Fruit fly (Drosophila melanogaster) whole organism, embryonic: ENCODE measurements around the gene CG43072.
A peak's percentile ranks its signal among the peaks of the same experiment; 100 is the strongest.

Source experiments
- CG10366 ChIP-seq: fragments of 200-800 bp; sonication (Bioruptor generic); IDR thresholded peaks from 2 replicates; pipeline ENCODE4 v1.3.6; 2022; ENCODE audit warnings: missing biosample characterization, missing genetic modification characterization
- CG11504 ChIP-seq: fragments of 200-800 bp; sonication (Bioruptor generic); optimal IDR thresholded peaks from 3 replicates; lab custom pipeline; 2019; ENCODE audit warnings: missing biosample characterization, mild to moderate bottlenecking, missing genetic modification characterization, moderate library complexity
- CG12659 ChIP-seq: fragments of 200-800 bp; sonication (Bioruptor generic); optimal IDR thresholded peaks from 3 replicates; lab custom pipeline; 2017; ENCODE audit warnings: mild to moderate bottlenecking, missing biosample characterization, missing genetic modification reagents, missing genetic modification characterization
- CG13296 ChIP-seq: fragments of 200-800 bp; sonication (Bioruptor generic); optimal IDR thresholded peaks from 3 replicates; lab custom pipeline; 2018; ENCODE audit warnings: missing biosample characterization, mild to moderate bottlenecking, missing genetic modification characterization
- CG13424 ChIP-seq: fragments of 200-800 bp; sonication (Bioruptor generic); optimal IDR thresholded peaks from 2 replicates; lab custom pipeline; 2019; ENCODE audit warnings: missing biosample characterization, mild to moderate bottlenecking, missing genetic modification characterization, moderate library complexity
- CG13894 ChIP-seq: fragments of 200-800 bp; sonication (Bioruptor generic); optimal IDR thresholded peaks from 3 replicates; lab custom pipeline; 2018; ENCODE audit warnings: missing biosample characterization, mild to moderate bottlenecking, missing genetic modification characterization, moderate library complexity
- CG14667 ChIP-seq: fragments of 200-800 bp; sonication (Bioruptor generic); IDR thresholded peaks from 2 replicates; pipeline ENCODE4 v1.3.6; 2022; ENCODE audit warnings: missing biosample characterization, missing genetic modification characterization
- CG14710 ChIP-seq: fragments of 200-800 bp; sonication (Bioruptor generic); optimal IDR thresholded peaks from 3 replicates; lab custom pipeline; 2019; ENCODE audit warnings: missing biosample characterization, mild to moderate bottlenecking, missing genetic modification characterization, moderate library complexity
- CG1792 ChIP-seq: fragments of 200-800 bp; sonication (Bioruptor generic); optimal IDR thresholded peaks from 2 replicates; lab custom pipeline; 2016; ENCODE audit warnings: missing biosample characterization, missing genetic modification characterization
- CG18262 ChIP-seq: fragments of 200-800 bp; optimal IDR thresholded peaks from 3 replicates; lab custom pipeline; 2019; ENCODE audit warnings: missing biosample characterization, mild to moderate bottlenecking, missing genetic modification characterization, moderate library complexity
- CG2120 ChIP-seq: fragments of 200-800 bp; sonication (Bioruptor generic); optimal IDR thresholded peaks from 3 replicates; lab custom pipeline; 2016; ENCODE audit warnings: missing biosample characterization, missing genetic modification characterization
- CG2889 ChIP-seq: fragments of 200-800 bp; sonication (Bioruptor generic); IDR thresholded peaks from 3 replicates; pipeline ENCODE4 v1.3.6; 2022; ENCODE audit warnings: missing biosample characterization, missing genetic modification characterization
- CG31441 ChIP-seq: fragments of 200-800 bp; sonication (Bioruptor generic); IDR thresholded peaks from 2 replicates; pipeline ENCODE4 v1.3.6; 2022; ENCODE audit warnings: missing biosample characterization, missing genetic modification characterization
- CG4424 ChIP-seq: fragments of 200-800 bp; sonication (Bioruptor generic); optimal IDR thresholded peaks from 3 replicates; lab custom pipeline; 2016; ENCODE audit warnings: missing biosample characterization, missing genetic modification characterization
- CG7372 ChIP-seq: fragments of 200-800 bp; sonication (Bioruptor generic); IDR thresholded peaks from 2 replicates; pipeline ENCODE4 v1.3.6; 2022; ENCODE audit warnings: missing biosample characterization, missing genetic modification characterization
- CG7556 ChIP-seq: fragments of 200-800 bp; sonication (Bioruptor generic); optimal IDR thresholded peaks from 2 replicates; lab custom pipeline; 2017; ENCODE audit warnings: missing biosample characterization, mild to moderate bottlenecking, missing genetic modification characterization
- CG8478 ChIP-seq: fragments of >200 bp; optimal IDR thresholded peaks from 2 replicates; lab custom pipeline; 2018
- CG9437 ChIP-seq: fragments of 200-800 bp; sonication (Bioruptor generic); optimal IDR thresholded peaks from 2 replicates; lab custom pipeline; 2018; ENCODE audit warnings: missing biosample characterization, mild to moderate bottlenecking, missing genetic modification characterization
- Dll ChIP-seq: fragments of 200-800 bp; sonication (Bioruptor generic); IDR thresholded peaks from 4 replicates; pipeline ENCODE4 v1.3.6; 2022; ENCODE audit warnings: missing biosample characterization, missing genetic modification characterization; ENCODE audit not compliant: partially characterized antibody
- E2f1 ChIP-seq: fragments of 200-800 bp; sonication (Bioruptor generic); IDR thresholded peaks from 2 replicates; pipeline ENCODE4 v1.3.6; 2022; ENCODE audit warnings: missing biosample characterization, missing genetic modification characterization
- Ets65A ChIP-seq: fragments of 200-800 bp; sonication (Bioruptor generic); peaks from one replicate; lab custom pipeline; 2016; ENCODE audit warnings: missing biosample characterization, missing genetic modification characterization
- Ets97D ChIP-seq: fragments of 200-800 bp; sonication (Bioruptor generic); optimal IDR thresholded peaks from 3 replicates; lab custom pipeline; 2016; ENCODE audit warnings: missing biosample characterization, missing genetic modification characterization
- HLH4C ChIP-seq: fragments of 200-800 bp; sonication (Bioruptor generic); IDR thresholded peaks from 3 replicates; pipeline ENCODE4 v1.3.6; 2022; ENCODE audit warnings: missing biosample characterization, missing genetic modification characterization; ENCODE audit not compliant: partially characterized antibody
- Hey ChIP-seq: fragments of 200-800 bp; sonication (Bioruptor generic); optimal IDR thresholded peaks from 3 replicates; lab custom pipeline; 2018; ENCODE audit warnings: missing biosample characterization, mild to moderate bottlenecking, missing genetic modification characterization
- HmgZ ChIP-seq: fragments of 200-800 bp; sonication (Bioruptor generic); optimal IDR thresholded peaks from 2 replicates; lab custom pipeline; 2018; ENCODE audit warnings: missing biosample characterization, mild to moderate bottlenecking, missing genetic modification characterization
- Max ChIP-seq: fragments of 200-800 bp; sonication (Bioruptor generic); optimal IDR thresholded peaks from 2 replicates; lab custom pipeline; 2016; ENCODE audit warnings: missing biosample characterization, mild to moderate bottlenecking, missing genetic modification characterization
- NK7.1 ChIP-seq: fragments of 200-800 bp; sonication (Bioruptor generic); optimal IDR thresholded peaks from 3 replicates; lab custom pipeline; 2016; ENCODE audit warnings: missing biosample characterization, missing genetic modification characterization
- Nf-YC ChIP-seq: fragments of 200-800 bp; optimal IDR thresholded peaks from 3 replicates; lab custom pipeline; 2019; ENCODE audit warnings: missing biosample characterization, mild to moderate bottlenecking, missing genetic modification characterization, moderate library complexity
- Pdp1 ChIP-seq, 2 experiments: fragments of 200-800 bp; sonication (Bioruptor generic); optimal IDR thresholded peaks; 3 replicates each; lab custom pipeline; 2016; ENCODE audit warnings: missing biosample characterization in 2 of 2, missing genetic modification characterization in 2 of 2, mild to moderate bottlenecking in 1 of 2, moderate library complexity in 1 of 2
- Spps ChIP-seq: fragments of 200-800 bp; sonication (Bioruptor generic); optimal IDR thresholded peaks from 2 replicates; lab custom pipeline; 2018; ENCODE audit warnings: missing biosample characterization, mild to moderate bottlenecking, missing genetic modification characterization
- abd-A ChIP-seq: fragments of 200-800 bp; sonication (Bioruptor generic); optimal IDR thresholded peaks from 3 replicates; lab custom pipeline; 2019; ENCODE audit warnings: missing biosample characterization, mild to moderate bottlenecking, missing genetic modification characterization, moderate library complexity
- bsh ChIP-seq, 2 experiments: fragments of 200-800 bp; sonication (Bioruptor generic); optimal IDR thresholded peaks; 2 replicates each; lab custom pipeline; 2017 to 2018; ENCODE audit warnings: mild to moderate bottlenecking in 2 of 2, missing biosample characterization in 2 of 2, missing genetic modification characterization in 2 of 2, moderate library complexity in 1 of 2
- ftz-f1 ChIP-seq: fragments of 200-800 bp; sonication (Bioruptor generic); optimal IDR thresholded peaks from 2 replicates; lab custom pipeline; 2016; ENCODE audit warnings: missing biosample characterization, missing genetic modification characterization
- gem ChIP-seq: fragments of 200-800 bp; sonication (Bioruptor generic); optimal IDR thresholded peaks from 2 replicates; lab custom pipeline; 2019; ENCODE audit warnings: missing biosample characterization, mild to moderate bottlenecking, missing genetic modification characterization, moderate library complexity
- grau ChIP-seq: fragments of 200-800 bp; optimal IDR thresholded peaks from 3 replicates; lab custom pipeline; 2019; ENCODE audit warnings: missing biosample characterization, mild to moderate bottlenecking, missing genetic modification characterization, moderate library complexity
- gro ChIP-seq: fragments of 200-800 bp; sonication (Bioruptor generic); optimal IDR thresholded peaks from 2 replicates; lab custom pipeline; 2016; ENCODE audit warnings: missing biosample characterization, missing genetic modification characterization
- ham ChIP-seq: fragments of 200-800 bp; sonication (Bioruptor generic); IDR thresholded peaks from 2 replicates; pipeline ENCODE4 v1.3.6; 2022; ENCODE audit warnings: missing biosample characterization, missing genetic modification characterization
- inv ChIP-seq: fragments of 200-800 bp; sonication (Bioruptor generic); IDR thresholded peaks from 2 replicates; pipeline ENCODE4 v1.3.6; 2022; ENCODE audit warnings: missing biosample characterization, missing genetic modification characterization; ENCODE audit not compliant: partially characterized antibody
- jing ChIP-seq: fragments of 200-800 bp; sonication (Bioruptor generic); optimal IDR thresholded peaks from 2 replicates; lab custom pipeline; 2018; ENCODE audit warnings: missing biosample characterization, mild to moderate bottlenecking, missing genetic modification characterization
- kah ChIP-seq: fragments of 200-800 bp; sonication (Bioruptor generic); optimal IDR thresholded peaks from 2 replicates; lab custom pipeline; 2018; ENCODE audit warnings: missing biosample characterization, mild to moderate bottlenecking, missing genetic modification characterization
- oc ChIP-seq: fragments of 200-800 bp; sonication (Bioruptor generic); optimal IDR thresholded peaks from 2 replicates; lab custom pipeline; 2018; ENCODE audit warnings: missing biosample characterization, mild to moderate bottlenecking, missing genetic modification characterization, moderate library complexity
- odd ChIP-seq: fragments of 200-800 bp; sonication (Bioruptor generic); optimal IDR thresholded peaks from 2 replicates; lab custom pipeline; 2017; ENCODE audit warnings: missing biosample characterization, mild to moderate bottlenecking, missing genetic modification characterization
- pb ChIP-seq: fragments of 200-800 bp; sonication (Bioruptor generic); optimal IDR thresholded peaks from 3 replicates; lab custom pipeline; 2016; ENCODE audit warnings: missing biosample characterization, missing genetic modification characterization
- phol ChIP-seq: fragments of 200-800 bp; sonication (Bioruptor generic); optimal IDR thresholded peaks from 3 replicates; lab custom pipeline; 2018; ENCODE audit warnings: missing biosample characterization, mild to moderate bottlenecking, missing genetic modification characterization, moderate library complexity
- shn ChIP-seq: fragments of 200-800 bp; sonication (Bioruptor generic); optimal IDR thresholded peaks from 3 replicates; lab custom pipeline; 2016; ENCODE audit warnings: missing biosample characterization, missing genetic modification characterization
- sna ChIP-seq: fragments of 200-800 bp; sonication (Bioruptor generic); IDR thresholded peaks from 2 replicates; pipeline ENCODE4 v1.3.6; 2022; ENCODE audit warnings: missing biosample characterization, missing genetic modification characterization; ENCODE audit not compliant: partially characterized antibody
- ttk ChIP-seq: fragments of 200-800 bp; sonication (Bioruptor generic); IDR thresholded peaks from 2 replicates; pipeline ENCODE4 v2.1.2; 2022; ENCODE audit warnings: missing biosample characterization, missing genetic modification characterization

CG43072 gene

DNA sequence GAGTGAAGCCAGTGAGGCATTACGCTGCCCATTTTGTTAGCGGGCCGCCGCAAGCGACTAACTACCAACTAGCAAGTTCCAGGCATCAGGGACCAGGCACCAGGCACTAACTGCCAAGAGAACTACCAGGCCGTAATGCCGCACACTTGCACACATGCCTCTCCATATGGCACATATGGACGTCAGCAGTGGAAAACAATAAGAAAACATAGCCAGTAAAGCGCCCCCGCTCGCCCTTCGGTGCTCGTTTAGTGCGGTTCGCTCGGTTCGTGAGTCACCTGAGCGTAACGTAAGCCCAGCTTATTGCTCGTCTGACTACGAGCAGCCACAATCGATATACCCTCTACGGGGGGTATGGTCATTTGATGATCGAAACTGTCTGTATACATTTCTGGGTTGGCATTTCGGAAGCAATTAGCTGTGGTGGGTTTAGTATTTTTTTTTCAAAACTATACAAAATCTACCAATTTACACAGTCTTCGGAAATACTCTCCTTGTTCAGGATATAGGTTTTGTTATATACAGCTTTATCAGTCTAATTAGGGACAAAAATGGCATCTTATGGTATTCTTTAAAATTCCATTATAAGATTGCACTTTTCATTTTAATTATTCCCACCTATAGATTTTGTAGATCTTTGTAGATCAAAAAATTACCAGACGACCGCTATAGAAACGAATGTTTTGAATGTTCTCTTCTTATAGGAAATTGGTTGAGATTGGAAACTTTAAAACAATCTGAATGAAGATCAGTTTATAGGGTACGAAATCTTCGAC lies 8.7 kb upstream of the CG43072 start (continued):
- TF ChIP-seq gem (tag; lab: Kevin White, UChicago) (peak; percentile 55), E2f1 (0 out of 2 replicates have a peak, but pooled peaks have one; percentile 15), CG14710 (no peak), Ets65A (GFP tag; lab: Kevin White, UChicago) (peak; percentile 20), CG7556 (GFP tag; lab: Kevin White, UChicago) (peak; percentile 12), gro (GFP tag; lab: Kevin White, UChicago) (no peak), phol (peak; percentile 36), Max (GFP tag; lab: Kevin White, UChicago) (no peak), odd (GFP tag; lab: Kevin White, UChicago) (peak; percentile 34), CG12659 (GFP tag; lab: Kevin White, UChicago) (peak; percentile 22), Dll (GFP tag; lab: Robert Waterston, UW) (no peak; the same call in 3 of the 4 replicates), ftz-f1 (no peak), ham (GFP tag; lab: Robert Waterston, UW) (no peak), CG11504 (tag; lab: Kevin White, UChicago) (peak; percentile 59), Spps (tag; lab: Kevin White, UChicago) (no peak), Pdp1 (GFP tag; optimal IDR thresholded peaks at IDR 0.05; lab: Kevin White, UChicago) (peak in 1 of 2 experiments; percentile 7), CG7372 (GFP tag; lab: Robert Waterston, UW) (no peak), CG13424 (tag; lab: Kevin White, UChicago) (peak; percentile 19), Nf-YC (tag; lab: Kevin White, UChicago) (no peak), CG14667 (GFP tag; lab: Robert Waterston, UW) (no peak), Ets97D (GFP tag; lab: Kevin White, UChicago) (no peak), ttk (GFP tag; lab: Robert Waterston, UW) (0 out of 2 replicates have a peak, but pooled peaks have one; percentile 18), inv (GFP tag; lab: Robert Waterston, UW) (no peak), oc (tag; lab: Kevin White, UChicago) (peak; percentile 70), grau (tag; lab: Kevin White, UChicago) (peak; percentile 11), bsh (GFP tag; optimal IDR thresholded peaks at IDR 0.05; lab: Kevin White, UChicago) (peak in 1 of 2 experiments; percentile 20), CG10366 (GFP tag; lab: Robert Waterston, UW) (peak; percentile 15; the same call in 1 of the 2 replicates), CG8478 (lab: Kevin White, UChicago) (no peak), HLH4C (GFP tag; lab: Robert Waterston, UW) (no peak), CG9437 (GFP tag; lab: Kevin White, UChicago) (peak; percentile 30), abd-A (peak; percentile 34), jing (GFP tag; lab: Kevin White, UChicago) (no peak), HmgZ (no peak), NK7.1 (no peak), CG31441 (0 out of 2 replicates have a peak, but pooled peaks have one; percentile 23), CG4424 (GFP tag; lab: Kevin White, UChicago) (peak; percentile 55), CG13296 (GFP tag; lab: Kevin White, UChicago) (no peak), sna (GFP tag; lab: Robert Waterston, UW) (no peak), CG2889 (GFP tag; lab: Robert Waterston, UW) (no peak), CG18262 (tag; lab: Kevin White, UChicago) (peak; percentile 9), pb (GFP tag; lab: Kevin White, UChicago) (no peak), CG1792 (GFP tag; lab: Kevin White, UChicago) (no peak), CG13894 (tag; lab: Kevin White, UChicago) (peak; percentile 33), shn (GFP tag; lab: Kevin White, UChicago) (peak; percentile 24), CG2120 (peak; percentile 47), kah (GFP tag; lab: Kevin White, UChicago) (no peak), Hey (tag; lab: Kevin White, UChicago) (no peak)
